Fruit fly (Drosophila melanogaster): ENCODE data around the gene Mesh1.
A peak's percentile ranks its signal among the peaks of the same experiment; 100 is the strongest.

Gene Mesh1

dm6 chr3R:29207996-29208395, 5.7 kb upstream of the Mesh1 start (continued):
- peak; percentile 82 for TF ChIP-seq CG1603 (tag; optimal IDR thresholded peaks at IDR 0.05)
- TF ChIP-seq CG4360 (GFP tag; IDR thresholded peaks at IDR 0.05): no peak
- no peak for TF ChIP-seq HmgZ (tag; optimal IDR thresholded peaks at IDR 0.05)
- no peak for TF ChIP-seq CG8478 (optimal IDR thresholded peaks at IDR 0.05)
- no peak for TF ChIP-seq Adf1 (GFP tag; IDR thresholded peaks at IDR 0.05)
- peak; percentile 8 for TF ChIP-seq mam (GFP tag; optimal IDR thresholded peaks at IDR 0.05)
- peak; percentile 13 for TF ChIP-seq CG7271 (tag; optimal IDR thresholded peaks at IDR 0.05)
- TF ChIP-seq Drgx (GFP tag; IDR thresholded peaks at IDR 0.05): peak; percentile 92
- peak; percentile 34 for TF ChIP-seq lilli (GFP tag; optimal IDR thresholded peaks at IDR 0.05)
- TF ChIP-seq CG1529 (GFP tag; optimal IDR thresholded peaks at IDR 0.05): peak; percentile 63
- TF ChIP-seq row (GFP tag; IDR thresholded peaks at IDR 0.05): peak; percentile 69
- TF ChIP-seq jing (GFP tag; optimal IDR thresholded peaks at IDR 0.05): peak; percentile 61
- peak; percentile 25 for TF ChIP-seq twi (tag; optimal IDR thresholded peaks at IDR 0.05)
- peak; percentile 61 for TF ChIP-seq CG43689 (GFP tag; IDR thresholded peaks at IDR 0.05)
- TF ChIP-seq gcm2 (GFP tag; optimal IDR thresholded peaks at IDR 0.05): no peak
- TF ChIP-seq Fer1 (GFP tag; optimal IDR thresholded peaks at IDR 0.05): peak; percentile 60
- TF ChIP-seq vfl (GFP tag; optimal IDR thresholded peaks at IDR 0.05): no peak
- TF ChIP-seq chinmo (GFP tag; IDR thresholded peaks at IDR 0.05; ENCODE audit: partially characterized antibody): no peak
- no peak for TF ChIP-seq CG17912 (GFP tag; optimal IDR thresholded peaks at IDR 0.05)
- no peak for TF ChIP-seq CG10462 (GFP tag; optimal IDR thresholded peaks at IDR 0.05)
- TF ChIP-seq E2f2 (GFP tag; IDR thresholded peaks at IDR 0.05): peak; percentile 31; the same call in 1 of the 2 replicates
- peak; percentile 19 for TF ChIP-seq CG4424 (GFP tag; optimal IDR thresholded peaks at IDR 0.05)
- no peak for TF ChIP-seq hth (optimal IDR thresholded peaks at IDR 0.05)
- no peak for TF ChIP-seq pita (GFP tag; optimal IDR thresholded peaks at IDR 0.05)
- no peak for TF ChIP-seq Side (GFP tag; optimal IDR thresholded peaks at IDR 0.05)
- TF ChIP-seq vnd (GFP tag; IDR thresholded peaks at IDR 0.05; ENCODE audit: partially characterized antibody): no peak
- peak in 1 of 2 experiments; percentile 84 for TF ChIP-seq Hr51 (GFP tag; optimal IDR thresholded peaks at IDR 0.05)
- TF ChIP-seq CG8290 (GFP tag; optimal IDR thresholded peaks at IDR 0.05): no peak
- TF ChIP-seq CG8290 (tag; optimal IDR thresholded peaks at IDR 0.05): peak in 1 of 2 experiments; percentile 40
- TF ChIP-seq Dref (GFP tag; IDR thresholded peaks at IDR 0.05): no peak
- TF ChIP-seq CG6254 (GFP tag; optimal IDR thresholded peaks at IDR 0.05): peak; percentile 67
- peak; percentile 89 for TF ChIP-seq ci (GFP tag; IDR thresholded peaks at IDR 0.05)
- TF ChIP-seq grn (GFP tag; optimal IDR thresholded peaks at IDR 0.05): no peak
- TF ChIP-seq BEAF-32 (GFP tag; optimal IDR thresholded peaks at IDR 0.05): no peak
- TF ChIP-seq Atf6 (GFP tag; IDR thresholded peaks at IDR 0.05): no peak
- TF ChIP-seq CG2116 (GFP tag; optimal IDR thresholded peaks at IDR 0.05): peak; percentile 3
- TF ChIP-seq Max (GFP tag; optimal IDR thresholded peaks at IDR 0.05): peak; percentile 38
- TF ChIP-seq fd3F (GFP tag; optimal IDR thresholded peaks at IDR 0.05): peak; percentile 9
- TF ChIP-seq H2.0 (GFP tag; IDR thresholded peaks at IDR 0.05): peak; percentile 69
- no peak for TF ChIP-seq en (GFP tag; optimal IDR thresholded peaks at IDR 0.05)
- peak; percentile 63 for TF ChIP-seq trem (tag; optimal IDR thresholded peaks at IDR 0.05)
- peak; percentile 71 for TF ChIP-seq CG17385 (GFP tag; optimal IDR thresholded peaks at IDR 0.05)
- no peak for TF ChIP-seq CG9609 (GFP tag; optimal IDR thresholded peaks at IDR 0.05)
- peak; percentile 34 for TF ChIP-seq slbo (GFP tag; IDR thresholded peaks at IDR 0.05)
- no peak for TF ChIP-seq CG1832 (GFP tag; optimal IDR thresholded peaks at IDR 0.05)
- peak; percentile 29 for TF ChIP-seq CG13775 (GFP tag; optimal IDR thresholded peaks at IDR 0.05)
- TF ChIP-seq CG12104 (GFP tag; optimal IDR thresholded peaks at IDR 0.05): peak; percentile 8
- peak; percentile 15 for TF ChIP-seq CG30020 (tag; optimal IDR thresholded peaks at IDR 0.05)
- TF ChIP-seq ac (GFP tag; optimal IDR thresholded peaks at IDR 0.05): no peak
- peak; percentile 39 for TF ChIP-seq CG8281 (tag; optimal IDR thresholded peaks at IDR 0.05)
- TF ChIP-seq CG11560 (tag; IDR thresholded peaks at IDR 0.05): no peak
- TF ChIP-seq NfI (GFP tag; optimal IDR thresholded peaks at IDR 0.05): peak; percentile 61
- no peak for TF ChIP-seq Hr39 (optimal IDR thresholded peaks at IDR 0.05)
